Worm (Caenorhabditis elegans): ENCODE results near the gene C39B5.10.

DNA sequence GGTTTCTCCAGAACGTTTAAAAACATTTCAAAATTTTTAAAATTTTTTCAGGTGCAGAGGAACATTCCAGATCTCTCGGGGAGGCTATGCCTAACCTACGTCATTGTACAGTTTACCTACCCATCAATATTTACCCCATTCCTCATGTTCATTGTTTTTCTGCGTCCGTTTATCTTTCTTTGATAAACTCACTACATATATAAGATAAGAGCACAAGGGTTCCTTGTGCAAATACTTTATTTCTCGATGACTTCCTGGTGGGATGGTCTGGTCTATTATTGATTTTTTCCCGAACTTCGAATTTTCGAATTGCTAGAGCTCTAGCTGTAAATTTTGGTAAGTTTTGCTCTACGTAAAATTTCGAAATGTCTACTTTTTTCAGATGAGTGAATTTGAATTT is 6.0 kb downstream of the C39B5.10 start:
- TF ChIP-seq nhr-12 (tag; optimal IDR thresholded peaks at IDR 0.05), result no peak
- no peak for TF ChIP-seq snpc-4 (tag; optimal IDR thresholded peaks at IDR 0.05)
- no peak for TF ChIP-seq ceh-43 (GFP tag; optimal IDR thresholded peaks at IDR 0.05)
- no peak for TF ChIP-seq ztf-11 (tag; optimal IDR thresholded peaks at IDR 0.05)
- TF ChIP-seq nhr-28 (tag; optimal IDR thresholded peaks at IDR 0.05), result no peak
